Worm (Caenorhabditis elegans) whole organism, midembryonic: Measurements from ENCODE around the gene K08B12.3.

Experiments used
- T22C8.4 ChIP-seq: fragments of 200-800 bp; sonication (Bioruptor generic); IDR thresholded peaks from 2 replicates; pipeline ENCODE4 v1.3.6; 2022; ENCODE audit warnings: missing genetic modification characterization, missing compliant biosample characterization
- cog-1 ChIP-seq: sonication (generic microtip); optimal IDR thresholded peaks from 2 replicates; lab custom pipeline; 2016; ENCODE audit warnings: missing genetic modification characterization, missing compliant biosample characterization
- flt-1 ChIP-seq: fragments of 200-800 bp; sonication (Bioruptor generic); IDR thresholded peaks from 2 replicates; pipeline ENCODE4 v1.3.6; 2022; ENCODE audit warnings: missing genetic modification characterization, missing compliant biosample characterization
- ref-1 ChIP-seq: fragments of 200-800 bp; sonication (Bioruptor generic); conservative IDR thresholded peaks from 2 replicates; pipeline ENCODE4 v1.3.6; 2022; ENCODE audit warnings: missing genetic modification reagents, missing genetic modification characterization, missing compliant biosample characterization
- tab-1 ChIP-seq: fragments of 200-800 bp; sonication (Bioruptor generic); IDR thresholded peaks from 2 replicates; pipeline ENCODE4 v1.3.6; 2022; ENCODE audit warnings: missing genetic modification characterization, missing compliant biosample characterization
- ztf-23 ChIP-seq: fragments of 200-800 bp; sonication (Bioruptor generic); IDR thresholded peaks from 2 replicates; pipeline ENCODE4 v1.3.6; 2022; ENCODE audit warnings: missing genetic modification reagents, missing genetic modification characterization, missing compliant biosample characterization
- ztf-29 ChIP-seq: fragments of 200-800 bp; sonication (Bioruptor generic); IDR thresholded peaks from 2 replicates; pipeline ENCODE4 v1.3.6; 2022; ENCODE audit warnings: missing genetic modification reagents, missing genetic modification characterization, missing compliant biosample characterization

DNA sequence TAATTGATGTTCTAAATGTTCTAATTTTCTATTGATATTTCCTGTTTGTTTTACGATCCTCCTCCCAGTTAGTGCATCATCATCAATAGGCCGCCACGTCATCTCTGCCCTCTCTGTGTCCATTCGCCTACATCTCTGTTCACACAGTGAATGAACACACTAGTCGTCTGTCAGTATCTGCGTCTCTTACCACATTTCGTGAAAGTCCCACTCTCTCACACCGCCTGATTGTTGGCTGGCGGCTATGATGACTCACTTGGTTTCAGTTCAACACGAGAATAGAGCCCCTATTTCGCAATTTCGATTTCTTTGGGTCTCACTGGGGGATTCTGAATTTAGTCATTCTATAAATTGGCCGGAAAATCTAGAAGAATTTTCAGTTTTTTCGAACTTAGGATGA lies 21.1 kb upstream of the K08B12.3 start:
- TF ChIP-seq ztf-23 (GFP tag; lab: Robert Waterston, UW) (no peak), cog-1 (tag; lab: Kevin White, UChicago) (no peak), tab-1 (GFP tag; lab: Robert Waterston, UW) (no peak), ztf-29 (GFP tag; lab: Robert Waterston, UW) (no peak), flt-1 (0 out of 2 replicates have a peak, but pooled peaks have one; percentile 28), ref-1 (no peak), T22C8.4 (GFP tag; lab: Robert Waterston, UW) (no peak)
